Worm (Caenorhabditis elegans) whole organism, L4 larva: ENCODE results near the gene K10C2.6.

Experiments
- F26F4.8 ChIP-seq: fragments of 200-800 bp; sonication (Bioruptor generic); conservative IDR thresholded peaks from 2 replicates; pipeline ENCODE4 v1.3.6; 2022; ENCODE audit warnings: missing genetic modification characterization, missing compliant biosample characterization
- F44E2.7 ChIP-seq: fragments of 200-800 bp; sonication (Bioruptor generic); IDR thresholded peaks from 2 replicates; pipeline ENCODE4 v2.1.2; 2022; ENCODE audit warnings: missing genetic modification characterization, missing compliant biosample characterization
- R02D3.7 ChIP-seq: fragments of 150-350 bp; sonication (generic microtip); optimal IDR thresholded peaks from 3 replicates; lab custom pipeline; 2014; ENCODE audit warnings: missing biosample characterization, missing genetic modification characterization
- T20F7.1 ChIP-seq: fragments of 200-800 bp; sonication (Bioruptor generic); optimal IDR thresholded peaks from 2 replicates; lab custom pipeline; 2018; ENCODE audit warnings: mild to moderate bottlenecking, missing genetic modification characterization, missing compliant biosample characterization
- aha-1 ChIP-seq: fragments of 150-350 bp; peaks from one replicate; lab custom pipeline; 2014; ENCODE audit warnings: missing biosample characterization, missing genetic modification characterization
- arid-1 ChIP-seq: fragments of 200-800 bp; sonication (Bioruptor generic); conservative IDR thresholded peaks from 2 replicates; pipeline ENCODE4 v1.3.6; 2022; ENCODE audit warnings: missing genetic modification reagents, missing genetic modification characterization, missing compliant biosample characterization
- ceh-62 ChIP-seq: sonication (generic microtip); optimal IDR thresholded peaks from 2 replicates; lab custom pipeline; 2017; ENCODE audit warnings: missing biosample characterization, missing genetic modification characterization
- ceh-82 ChIP-seq: sonication (generic microtip); optimal IDR thresholded peaks from 2 replicates; lab custom pipeline; 2017; ENCODE audit warnings: missing biosample characterization, missing genetic modification characterization
- cey-2 ChIP-seq: sonication (generic microtip); optimal IDR thresholded peaks from 3 replicates; lab custom pipeline; 2017; ENCODE audit warnings: missing genetic modification characterization, mild to moderate bottlenecking, missing compliant biosample characterization, antibody characterized with exemption, borderline replicate concordance; ENCODE audit not compliant: insufficient read depth
- daf-12 ChIP-seq: fragments of 150-350 bp; optimal IDR thresholded peaks from 2 replicates; lab custom pipeline; 2014; ENCODE audit warnings: missing biosample characterization, missing genetic modification reagents, missing genetic modification characterization
- daf-16 ChIP-seq, 3 experiments: sonication (generic microtip); optimal IDR thresholded peaks; 2 replicates each; lab custom pipeline; 2016 to 2017; ENCODE audit warnings: missing genetic modification characterization in 3 of 3, missing genetic modification reagents in 3 of 3, mild to moderate bottlenecking in 2 of 3, missing compliant biosample characterization in 2 of 3, missing biosample characterization in 1 of 3, moderate library complexity in 1 of 3
- daf-19 ChIP-seq: fragments of 200-800 bp; sonication (Bioruptor generic); conservative IDR thresholded peaks from 2 replicates; pipeline ENCODE4 v1.3.6; 2022; ENCODE audit warnings: missing genetic modification characterization, missing compliant biosample characterization
- dmd-6 ChIP-seq: fragments of 200-800 bp; sonication (Bioruptor generic); IDR thresholded peaks from 2 replicates; pipeline ENCODE4 v1.3.6; 2022; ENCODE audit warnings: missing genetic modification reagents, missing genetic modification characterization, missing compliant biosample characterization
- dve-1 ChIP-seq: sonication (generic microtip); optimal IDR thresholded peaks from 2 replicates; lab custom pipeline; 2017; ENCODE audit warnings: antibody characterized with exemption, mild to moderate bottlenecking, missing genetic modification characterization, missing compliant biosample characterization; ENCODE audit not compliant: insufficient read depth
- hmg-1.1 ChIP-seq: fragments of 200-800 bp; sonication (Bioruptor generic); IDR thresholded peaks from 2 replicates; pipeline ENCODE4 v1.3.6; 2022; ENCODE audit warnings: missing genetic modification reagents, missing genetic modification characterization, missing compliant biosample characterization
- lin-13 ChIP-seq: fragments of 150-350 bp; optimal IDR thresholded peaks from 2 replicates; lab custom pipeline; 2014; ENCODE audit warnings: missing biosample characterization, missing genetic modification reagents, missing genetic modification characterization
- lsy-2 ChIP-seq, 2 experiments: fragments of 150-350 bp in 1 of 2; sonication (generic microtip) in 1 of 2; optimal IDR thresholded peaks; 2 replicates each; lab custom pipeline; 2014 to 2017; ENCODE audit warnings: missing biosample characterization in 2 of 2, missing genetic modification characterization in 2 of 2
- mdl-1 ChIP-seq, 2 experiments: fragments of 150-350 bp in 1 of 2; sonication (generic microtip) in 1 of 2; optimal IDR thresholded peaks; 2 replicates each; lab custom pipeline; 2014 to 2017; ENCODE audit warnings: missing biosample characterization in 2 of 2, missing genetic modification characterization in 2 of 2
- mxl-2 ChIP-seq: fragments of 200-800 bp; sonication (Bioruptor generic); conservative IDR thresholded peaks from 2 replicates; pipeline ENCODE4 v1.3.6; 2022; ENCODE audit warnings: missing genetic modification reagents, missing genetic modification characterization, missing compliant biosample characterization
- mxl-3 ChIP-seq: fragments of 200-800 bp; sonication (Bioruptor generic); optimal IDR thresholded peaks from 2 replicates; lab custom pipeline; 2018; ENCODE audit warnings: mild to moderate bottlenecking, missing genetic modification characterization, missing compliant biosample characterization
- nhr-28 ChIP-seq: fragments of 150-350 bp; optimal IDR thresholded peaks from 2 replicates; lab custom pipeline; 2014; ENCODE audit warnings: missing biosample characterization, missing genetic modification characterization
- nhr-48 ChIP-seq: sonication (generic microtip); optimal IDR thresholded peaks from 2 replicates; lab custom pipeline; 2016; ENCODE audit warnings: mild to moderate bottlenecking, missing genetic modification characterization, missing compliant biosample characterization
- nhr-77 ChIP-seq: fragments of 150-350 bp; optimal IDR thresholded peaks from 2 replicates; lab custom pipeline; 2014; ENCODE audit warnings: missing biosample characterization, missing genetic modification characterization
- pha-4 ChIP-seq, 2 experiments: fragments of 150-350 bp in 1 of 2; fragments of 200-800 bp in 1 of 2; sonication (Bioruptor generic) in 1 of 2; IDR thresholded peaks in 1 of 2; optimal IDR thresholded peaks in 1 of 2; 2 replicates each; pipeline versions ENCODE4 v1.3.6 to Lab custom; 2014 to 2022; ENCODE audit warnings: missing genetic modification characterization in 2 of 2, missing genetic modification reagents in 2 of 2, missing biosample characterization in 1 of 2, missing compliant biosample characterization in 1 of 2
- pqm-1 ChIP-seq: sonication (generic microtip); optimal IDR thresholded peaks from 2 replicates; lab custom pipeline; 2017; ENCODE audit warnings: missing biosample characterization, missing genetic modification characterization
- rbr-2 ChIP-seq: sonication (generic microtip); optimal IDR thresholded peaks from 2 replicates; lab custom pipeline; 2016; ENCODE audit warnings: missing genotype, missing genetic modification characterization, missing compliant biosample characterization
- sdz-12 ChIP-seq: fragments of 200-800 bp; sonication (Bioruptor generic); optimal IDR thresholded peaks from 2 replicates; lab custom pipeline; 2018; ENCODE audit warnings: mild to moderate bottlenecking, missing genetic modification characterization, missing compliant biosample characterization
- skn-1 ChIP-seq: fragments of 150-350 bp; optimal IDR thresholded peaks from 2 replicates; lab custom pipeline; 2014; ENCODE audit warnings: missing biosample characterization, missing genetic modification characterization
- unc-62 ChIP-seq, 3 experiments: fragments of 150-350 bp in 1 of 3; sonication (generic microtip); optimal IDR thresholded peaks in 2 of 3; peaks in 1 of 3; 1 replicate in 1 of 3; 2 replicates in 2 of 3; lab custom pipeline; 2014 to 2017; ENCODE audit warnings: missing biosample characterization in 3 of 3, missing genetic modification characterization in 3 of 3, missing genetic modification reagents in 3 of 3, missing genotype in 1 of 3
- zfp-2 ChIP-seq: sonication (generic microtip); optimal IDR thresholded peaks from 2 replicates; lab custom pipeline; 2016; ENCODE audit warnings: mild to moderate bottlenecking, missing genetic modification characterization, missing compliant biosample characterization
- zfp-3 ChIP-seq: fragments of 200-800 bp; sonication (Bioruptor generic); conservative IDR thresholded peaks from 2 replicates; pipeline ENCODE4 v1.3.6; 2022; ENCODE audit warnings: missing genetic modification reagents, missing genetic modification characterization, missing compliant biosample characterization
- ztf-11 ChIP-seq: fragments of 150-350 bp; optimal IDR thresholded peaks from 2 replicates; lab custom pipeline; 2014; ENCODE audit warnings: missing biosample characterization, missing genetic modification characterization
- ztf-7 ChIP-seq: fragments of 150-350 bp; optimal IDR thresholded peaks from 2 replicates; lab custom pipeline; 2014; ENCODE audit warnings: missing biosample characterization, missing genetic modification characterization

K10C2.6 gene

DNA sequence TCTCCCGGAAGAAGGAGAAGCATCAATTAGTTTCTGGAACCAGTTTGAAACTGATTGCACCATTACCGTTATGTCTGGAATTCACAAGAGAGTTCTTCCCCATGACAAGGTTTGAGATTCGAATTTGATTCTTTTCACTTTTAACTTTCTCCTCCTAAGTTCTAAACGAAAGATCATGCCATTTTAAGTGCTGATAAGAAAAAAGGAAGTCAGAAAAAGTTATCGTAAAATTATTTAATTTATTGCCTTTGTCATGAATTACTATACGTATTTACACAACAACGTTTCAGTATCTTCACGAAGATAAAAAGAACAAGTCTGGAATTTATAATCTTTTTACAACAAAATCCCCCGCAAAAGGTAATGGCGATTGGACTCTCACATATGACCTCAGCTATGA lies 8.9 kb downstream of the K10C2.6 start:
- TF ChIP-seq rbr-2 (tag; lab: Kevin White, UChicago), result no peak
- peak; percentile 21 for TF ChIP-seq dve-1 (tag; lab: Kevin White, UChicago)
- peak; percentile 27 for TF ChIP-seq pqm-1 (tag; lab: Kevin White, UChicago)
- TF ChIP-seq nhr-77 (tag; lab: Kevin White, UChicago), result peak; percentile 24
- TF ChIP-seq dmd-6 (GFP tag; lab: Robert Waterston, UW), result peak; percentile 43
- no peak for TF ChIP-seq mxl-2
- peak; percentile 30 for TF ChIP-seq nhr-28 (tag; lab: Kevin White, UChicago)

DNA sequence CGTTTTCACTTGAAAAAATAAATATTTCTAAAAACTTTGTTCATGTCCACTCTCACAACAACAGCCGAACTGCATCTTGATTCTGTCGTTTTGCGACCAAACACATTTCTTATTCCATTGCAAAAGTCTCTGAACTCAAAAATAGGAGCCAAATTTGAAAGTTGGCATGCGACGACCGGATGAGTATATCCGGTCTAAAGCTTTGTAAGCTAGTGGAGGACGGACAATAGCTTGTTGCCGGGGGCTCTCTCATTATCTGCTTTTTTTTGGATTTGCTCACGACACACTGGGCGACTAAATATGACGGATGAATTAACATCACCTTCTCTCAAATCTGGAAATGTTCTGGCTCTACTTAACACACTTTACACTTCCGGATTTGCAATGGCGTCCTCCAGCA lies 10.5 kb downstream of the K10C2.6 start, which contains the start of gene K04E7.1:
TSS of gene K04E7.1 (plus strand) at position 301 of the 400 bp plus-strand sequence.
- TF ChIP-seq aha-1 (tag; lab: Kevin White, UChicago) (peak; percentile 54), arid-1 (GFP tag; lab: Robert Waterston, UW) (no peak)

DNA sequence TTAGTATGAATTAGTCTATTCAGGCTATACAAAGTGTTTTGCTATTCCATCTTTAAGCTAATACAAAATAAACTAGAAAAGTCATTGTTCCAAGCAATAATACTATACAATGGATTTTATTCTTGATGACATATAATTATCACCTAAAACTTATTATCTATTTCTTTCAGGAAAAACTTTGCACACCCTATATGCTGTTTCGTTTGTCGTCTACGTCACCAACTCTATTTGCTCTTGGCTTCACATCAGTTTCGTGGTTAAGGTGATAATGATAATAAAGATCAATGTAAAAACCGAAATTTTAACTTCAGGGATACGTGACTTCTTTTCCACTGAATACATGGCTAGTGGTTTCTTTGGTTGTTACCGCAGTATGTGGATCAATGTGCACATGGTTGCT lies 11.2 kb downstream of the K10C2.6 start:
- TF ChIP-seq pha-4 (GFP tag; IDR thresholded peaks at IDR 0.05; lab: Robert Waterston, UW) (no peak), pha-4 (tag; optimal IDR thresholded peaks at IDR 0.05; lab: Kevin White, UChicago) (no peak), R02D3.7 (tag; lab: Kevin White, UChicago) (no peak), ceh-62 (no peak), F26F4.8 (GFP tag; lab: Robert Waterston, UW) (no peak), pqm-1 (tag; lab: Kevin White, UChicago) (peak; percentile 65), skn-1 (tag; lab: Kevin White, UChicago) (no peak), unc-62 (GFP tag; optimal IDR thresholded peaks at IDR 0.05 in 1 of 2; lab: Kevin White, UChicago) (no peak), unc-62 (tag; optimal IDR thresholded peaks at IDR 0.05; lab: Kevin White, UChicago) (no peak), cey-2 (tag; lab: Kevin White, UChicago) (no peak), lin-13 (GFP tag; lab: Kevin White, UChicago) (no peak), dmd-6 (GFP tag; lab: Robert Waterston, UW) (peak; percentile 55), sdz-12 (GFP tag; lab: Kevin White, UChicago) (no peak), T20F7.1 (GFP tag; lab: Kevin White, UChicago) (no peak), daf-19 (no peak), zfp-3 (GFP tag; lab: Robert Waterston, UW) (no peak), hmg-1.1 (GFP tag; lab: Robert Waterston, UW) (no peak), daf-12 (tag; lab: Kevin White, UChicago) (no peak), nhr-48 (tag; lab: Kevin White, UChicago) (no peak), daf-16 (GFP tag; optimal IDR thresholded peaks at IDR 0.05; lab: Kevin White, UChicago) (no peak), daf-16 (tag; optimal IDR thresholded peaks at IDR 0.05; lab: Kevin White, UChicago) (peak; percentile 15), nhr-77 (tag; lab: Kevin White, UChicago) (no peak), ceh-82 (tag; lab: Kevin White, UChicago) (no peak), zfp-2 (tag; lab: Kevin White, UChicago) (no peak), F44E2.7 (GFP tag; lab: Robert Waterston, UW) (no peak)

DNA sequence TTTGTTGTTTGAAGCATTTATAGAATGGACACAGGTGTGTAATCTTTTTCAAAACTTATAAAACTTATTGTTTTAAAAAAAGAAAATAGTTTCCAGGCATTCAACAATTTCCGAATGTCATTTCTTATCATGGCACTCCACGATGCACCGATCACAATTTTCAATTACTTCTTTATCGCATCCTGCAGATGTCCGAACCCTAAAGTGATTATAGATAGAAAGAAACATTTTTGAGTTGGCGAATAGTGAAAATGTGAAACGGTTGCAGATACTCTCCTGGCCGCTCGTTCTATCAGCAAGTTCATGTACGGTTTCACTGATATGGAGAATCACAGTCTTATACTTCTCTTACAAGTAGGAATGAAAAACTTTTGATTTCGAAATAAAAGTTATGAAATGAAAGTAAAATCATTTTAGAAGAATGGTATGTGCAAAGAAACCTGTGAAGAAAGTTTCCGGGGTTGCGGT lies 11.8 kb downstream of the K10C2.6 start, which contains the start of gene C15B12.2:
TSS of gene C15B12.2 (plus strand) at position 418 of the 468 bp plus-strand sequence.
- TF ChIP-seq ztf-7 (tag; lab: Kevin White, UChicago), result no peak
- peak; percentile 68 for TF ChIP-seq dmd-6 (GFP tag; lab: Robert Waterston, UW)
- TF ChIP-seq mdl-1 (tag; optimal IDR thresholded peaks at IDR 0.05; lab: Kevin White, UChicago), result peak in 1 of 2 experiments; percentile 22
- peak; percentile 84 for TF ChIP-seq pqm-1 (tag; lab: Kevin White, UChicago)
- TF ChIP-seq dve-1 (tag; lab: Kevin White, UChicago), result peak; percentile 54
- peak; percentile 18 for TF ChIP-seq mxl-3 (GFP tag; lab: Kevin White, UChicago)
- no peak for TF ChIP-seq ztf-11 (tag; lab: Kevin White, UChicago)
- TF ChIP-seq daf-16 (GFP tag; optimal IDR thresholded peaks at IDR 0.05; lab: Kevin White, UChicago), result no peak
- TF ChIP-seq daf-16 (tag; optimal IDR thresholded peaks at IDR 0.05; lab: Kevin White, UChicago), result peak; percentile 56
- TF ChIP-seq nhr-28 (tag; lab: Kevin White, UChicago), result peak; percentile 15
- TF ChIP-seq aha-1 (tag; lab: Kevin White, UChicago), result peak; percentile 68
- no peak for TF ChIP-seq lsy-2 (tag; optimal IDR thresholded peaks at IDR 0.05; lab: Kevin White, UChicago)
